Fruit fly (Drosophila melanogaster) whole organism, embryonic: ENCODE results near the gene Phyhd1.
A peak's percentile ranks its signal among the peaks of the same experiment; 100 is the strongest.

ENCODE experiments used
- Ada2b ChIP-seq: fragments of 200-800 bp; sonication (Bioruptor generic); IDR thresholded peaks from 2 replicates; pipeline ENCODE4 v1.3.6; 2022; ENCODE audit warnings: missing biosample characterization, missing genetic modification characterization
- B-H2 ChIP-seq: fragments of 200-800 bp; sonication (Bioruptor generic); optimal IDR thresholded peaks from 2 replicates; lab custom pipeline; 2018; ENCODE audit warnings: missing biosample characterization, mild to moderate bottlenecking, missing genetic modification characterization
- BtbVII ChIP-seq: fragments of 200-800 bp; sonication (Bioruptor generic); optimal IDR thresholded peaks from 3 replicates; lab custom pipeline; 2017; ENCODE audit warnings: missing biosample characterization, mild to moderate bottlenecking, missing genetic modification characterization
- Bteb2 ChIP-seq: fragments of 200-800 bp; sonication (Bioruptor generic); optimal IDR thresholded peaks from 2 replicates; lab custom pipeline; 2016; ENCODE audit warnings: missing biosample characterization, missing genetic modification characterization
- CG10462 ChIP-seq: fragments of 200-800 bp; sonication (Bioruptor generic); optimal IDR thresholded peaks from 2 replicates; lab custom pipeline; 2016; ENCODE audit warnings: missing biosample characterization, missing genetic modification characterization
- CG11456 ChIP-seq: fragments of 200-800 bp; sonication (Bioruptor generic); IDR thresholded peaks from 3 replicates; pipeline ENCODE4 v1.3.6; 2022; ENCODE audit warnings: missing biosample characterization, missing genetic modification characterization
- CG17328 ChIP-seq: fragments of 200-800 bp; sonication (Bioruptor generic); IDR thresholded peaks from 2 replicates; pipeline ENCODE4 v1.3.6; 2022; ENCODE audit warnings: missing biosample characterization, missing genetic modification characterization
- CG17359 ChIP-seq: fragments of 200-800 bp; sonication (Bioruptor generic); optimal IDR thresholded peaks from 3 replicates; lab custom pipeline; 2018; ENCODE audit warnings: missing biosample characterization, mild to moderate bottlenecking, missing genetic modification characterization, moderate library complexity
- CG18619 ChIP-seq: fragments of 200-800 bp; sonication (Bioruptor generic); optimal IDR thresholded peaks from 3 replicates; lab custom pipeline; 2017; ENCODE audit warnings: missing biosample characterization, mild to moderate bottlenecking, missing genetic modification characterization
- CG4404 ChIP-seq: fragments of 200-800 bp; sonication (Bioruptor generic); IDR thresholded peaks from 2 replicates; pipeline ENCODE4 v1.3.6; 2022; ENCODE audit warnings: missing biosample characterization, missing genetic modification characterization
- CG4854 ChIP-seq: fragments of 200-800 bp; sonication (Bioruptor generic); optimal IDR thresholded peaks from 2 replicates; lab custom pipeline; 2016; ENCODE audit warnings: missing biosample characterization, missing genetic modification characterization, inconsistent platforms
- CG6254 ChIP-seq: fragments of 200-800 bp; sonication (Bioruptor generic); optimal IDR thresholded peaks from 3 replicates; lab custom pipeline; 2017; ENCODE audit warnings: mild to moderate bottlenecking, missing biosample characterization, missing genetic modification reagents, missing genetic modification characterization
- CG7786 ChIP-seq: fragments of 200-800 bp; sonication (Bioruptor generic); optimal IDR thresholded peaks from 2 replicates; lab custom pipeline; 2016; ENCODE audit warnings: missing biosample characterization, missing genetic modification characterization
- CG9437 ChIP-seq: fragments of 200-800 bp; sonication (Bioruptor generic); optimal IDR thresholded peaks from 2 replicates; lab custom pipeline; 2018; ENCODE audit warnings: missing biosample characterization, mild to moderate bottlenecking, missing genetic modification characterization
- CG9797 ChIP-seq: fragments of 200-800 bp; sonication (Bioruptor generic); optimal IDR thresholded peaks from 3 replicates; lab custom pipeline; 2018; ENCODE audit warnings: missing biosample characterization, mild to moderate bottlenecking, missing genetic modification characterization
- CG9932 ChIP-seq: fragments of 200-800 bp; sonication (Bioruptor generic); IDR thresholded peaks from 2 replicates; pipeline ENCODE4 v1.3.6; 2022; ENCODE audit warnings: missing biosample characterization, missing genetic modification characterization
- CoRest ChIP-seq: fragments of 200-800 bp; sonication (Bioruptor generic); optimal IDR thresholded peaks from 3 replicates; lab custom pipeline; 2018; ENCODE audit warnings: missing biosample characterization, mild to moderate bottlenecking, missing genetic modification characterization, moderate library complexity
- Dek ChIP-seq: fragments of 200-800 bp; sonication (Bioruptor generic); optimal IDR thresholded peaks from 3 replicates; lab custom pipeline; 2019; ENCODE audit warnings: missing biosample characterization, mild to moderate bottlenecking, missing genetic modification characterization, moderate library complexity
- Ets97D ChIP-seq: fragments of 200-800 bp; sonication (Bioruptor generic); optimal IDR thresholded peaks from 3 replicates; lab custom pipeline; 2016; ENCODE audit warnings: missing biosample characterization, missing genetic modification characterization
- HLH54F ChIP-seq: fragments of 200-800 bp; sonication (Bioruptor generic); optimal IDR thresholded peaks from 3 replicates; lab custom pipeline; 2016; ENCODE audit warnings: missing biosample characterization, missing genetic modification characterization
- Hmr ChIP-seq: fragments of 200-800 bp; sonication (Bioruptor generic); optimal IDR thresholded peaks from 3 replicates; lab custom pipeline; 2017; ENCODE audit warnings: mild to moderate bottlenecking, missing biosample characterization, missing genetic modification reagents, missing genetic modification characterization
- Jarid2 ChIP-seq: fragments of 200-800 bp; sonication (Bioruptor generic); optimal IDR thresholded peaks from 3 replicates; lab custom pipeline; 2017; ENCODE audit warnings: mild to moderate bottlenecking, missing biosample characterization, missing genetic modification reagents, missing genetic modification characterization
- Lhr ChIP-seq: fragments of 200-800 bp; sonication (Bioruptor generic); optimal IDR thresholded peaks from 3 replicates; lab custom pipeline; 2017; ENCODE audit warnings: mild to moderate bottlenecking, missing biosample characterization, missing genetic modification reagents, missing genetic modification characterization
- MTF-1 ChIP-seq: fragments of 200-800 bp; sonication (Bioruptor generic); optimal IDR thresholded peaks from 2 replicates; lab custom pipeline; 2018; ENCODE audit warnings: missing biosample characterization, mild to moderate bottlenecking, missing genetic modification characterization, borderline replicate concordance
- Neu2 ChIP-seq: fragments of 200-800 bp; sonication (Bioruptor generic); optimal IDR thresholded peaks from 3 replicates; lab custom pipeline; 2016; ENCODE audit warnings: missing biosample characterization, missing genetic modification characterization, borderline replicate concordance
- Poxn ChIP-seq: fragments of 200-800 bp; sonication (Bioruptor generic); IDR thresholded peaks from 2 replicates; pipeline ENCODE4 v1.3.6; 2022; ENCODE audit warnings: missing biosample characterization, missing genetic modification characterization
- Ptx1 ChIP-seq: fragments of 200-800 bp; sonication (Bioruptor generic); IDR thresholded peaks from 2 replicates; pipeline ENCODE4 v1.3.6; 2022; ENCODE audit warnings: missing biosample characterization, missing genetic modification characterization
- Ravus ChIP-seq: fragments of 200-800 bp; sonication (Bioruptor generic); IDR thresholded peaks from 2 replicates; pipeline ENCODE4 v1.3.6; 2022; ENCODE audit warnings: missing biosample characterization, missing genetic modification characterization
- Sry-δ ChIP-seq: fragments of 200-800 bp; sonication (Bioruptor generic); optimal IDR thresholded peaks from 2 replicates; lab custom pipeline; 2016; ENCODE audit warnings: missing biosample characterization, missing genetic modification characterization
- br ChIP-seq: fragments of >200 bp; optimal IDR thresholded peaks from 2 replicates; lab custom pipeline; 2017
- ci ChIP-seq: fragments of 200-800 bp; sonication (Bioruptor generic); IDR thresholded peaks from 3 replicates; pipeline ENCODE4 v1.3.6; 2022; ENCODE audit warnings: missing biosample characterization, missing genetic modification characterization
- dati ChIP-seq: fragments of 200-800 bp; sonication (Bioruptor generic); IDR thresholded peaks from 2 replicates; pipeline ENCODE4 v1.3.6; 2022; ENCODE audit warnings: missing biosample characterization, missing genetic modification characterization
- fd64A ChIP-seq: fragments of 200-800 bp; sonication (Bioruptor generic); optimal IDR thresholded peaks from 3 replicates; lab custom pipeline; 2018; ENCODE audit warnings: missing biosample characterization, mild to moderate bottlenecking, missing genetic modification characterization
- gcm ChIP-seq: fragments of 200-800 bp; sonication (Bioruptor generic); optimal IDR thresholded peaks from 2 replicates; lab custom pipeline; 2019; ENCODE audit warnings: missing biosample characterization, mild to moderate bottlenecking, missing genetic modification characterization, moderate library complexity
- kni ChIP-seq: fragments of 200-800 bp; sonication (Bioruptor generic); optimal IDR thresholded peaks from 3 replicates; lab custom pipeline; 2017; ENCODE audit warnings: mild to moderate bottlenecking, missing biosample characterization, missing genetic modification reagents, missing genetic modification characterization
- lola ChIP-seq, 3 experiments: fragments of >200 bp in 2 of 3; fragments of 200-800 bp in 1 of 3; sonication (Bioruptor generic) in 1 of 3; optimal IDR thresholded peaks; 2 replicates each; lab custom pipeline; 2017 to 2019; ENCODE audit warnings: missing biosample characterization in 3 of 3, missing genetic modification characterization in 3 of 3, mild to moderate bottlenecking in 1 of 3, moderate library complexity in 1 of 3
- mirr ChIP-seq: fragments of 200-800 bp; sonication (Bioruptor generic); optimal IDR thresholded peaks from 3 replicates; lab custom pipeline; 2018; ENCODE audit warnings: missing biosample characterization, mild to moderate bottlenecking, missing genetic modification characterization
- nom ChIP-seq: fragments of 200-800 bp; sonication (Bioruptor generic); optimal IDR thresholded peaks from 2 replicates; lab custom pipeline; 2017; ENCODE audit warnings: missing biosample characterization, missing genetic modification characterization, mild to moderate bottlenecking, moderate library complexity, missing genetic modification reagents
- pan ChIP-seq, 4 experiments: fragments of >200 bp in 3 of 4; fragments of 200-800 bp in 1 of 4; sonication (Bioruptor generic) in 1 of 4; optimal IDR thresholded peaks in 3 of 4; IDR thresholded peaks in 1 of 4; 2 replicates each; pipeline versions ENCODE4 v1.3.6 to Lab custom; 2017 to 2022; ENCODE audit warnings: missing biosample characterization in 2 of 4, missing genetic modification characterization in 2 of 4, mixed read lengths in 1 of 4
- pfk ChIP-seq: fragments of 200-800 bp; sonication (Bioruptor generic); optimal IDR thresholded peaks from 2 replicates; lab custom pipeline; 2018; ENCODE audit warnings: missing biosample characterization, mild to moderate bottlenecking, missing genetic modification characterization, moderate library complexity
- pum ChIP-seq: fragments of 200-800 bp; sonication (Bioruptor generic); optimal IDR thresholded peaks from 2 replicates; lab custom pipeline; 2016; ENCODE audit warnings: missing biosample characterization, missing genetic modification characterization
- rib ChIP-seq: fragments of 200-800 bp; sonication (Bioruptor generic); IDR thresholded peaks from 2 replicates; pipeline ENCODE4 v1.3.6; 2022; ENCODE audit warnings: missing biosample characterization, missing genetic modification characterization
- salm ChIP-seq: fragments of 200-800 bp; sonication (Bioruptor generic); optimal IDR thresholded peaks from 2 replicates; lab custom pipeline; 2018; ENCODE audit warnings: missing biosample characterization, mild to moderate bottlenecking, missing genetic modification characterization
- sisA ChIP-seq: fragments of 200-800 bp; sonication (Bioruptor generic); IDR thresholded peaks from 2 replicates; pipeline ENCODE4 v1.3.6; 2022; ENCODE audit warnings: missing biosample characterization, missing genetic modification characterization
- ttk ChIP-seq: fragments of 200-800 bp; sonication (Bioruptor generic); IDR thresholded peaks from 2 replicates; pipeline ENCODE4 v2.1.2; 2022; ENCODE audit warnings: missing biosample characterization, missing genetic modification characterization
- twi ChIP-seq: fragments of 200-800 bp; optimal IDR thresholded peaks from 2 replicates; lab custom pipeline; 2019; ENCODE audit warnings: missing biosample characterization, mild to moderate bottlenecking, missing genetic modification characterization, moderate library complexity
- unpg ChIP-seq: fragments of 200-800 bp; sonication (Bioruptor generic); optimal IDR thresholded peaks from 3 replicates; lab custom pipeline; 2018; ENCODE audit warnings: missing biosample characterization, mild to moderate bottlenecking, missing genetic modification characterization, moderate library complexity
- vfl ChIP-seq: fragments of 200-800 bp; sonication (Bioruptor generic); optimal IDR thresholded peaks from 2 replicates; lab custom pipeline; 2016; ENCODE audit warnings: missing biosample characterization, missing genetic modification characterization
- wor ChIP-seq: fragments of 200-800 bp; sonication (Bioruptor generic); IDR thresholded peaks from 2 replicates; pipeline ENCODE4 v1.3.6; 2022; ENCODE audit warnings: missing biosample characterization, missing genetic modification characterization
- zf30C ChIP-seq: fragments of 200-800 bp; sonication (Bioruptor generic); optimal IDR thresholded peaks from 3 replicates; lab custom pipeline; 2018; ENCODE audit warnings: missing biosample characterization, mild to moderate bottlenecking, missing genetic modification characterization
- zfh1 ChIP-seq: fragments of 200-800 bp; sonication (Bioruptor generic); IDR thresholded peaks from 3 replicates; pipeline ENCODE4 v1.3.6; 2022; ENCODE audit warnings: missing biosample characterization, missing genetic modification characterization

The Phyhd1 gene

dm6 chr3R:10684284-10684683 lies 3.6 kb upstream of the Phyhd1 start (continued):
- TF ChIP-seq B-H2 (GFP tag; lab: Kevin White, UChicago) (no peak), Ada2b (GFP tag; lab: Robert Waterston, UW) (no peak), pan (optimal IDR thresholded peaks at IDR 0.05; lab: Kevin White, UChicago) (no peak), pan (GFP tag; optimal IDR thresholded peaks at IDR 0.05 in 1 of 2, IDR thresholded peaks at IDR 0.05 in 1 of 2) (peak in 1 of 2 experiments; percentile 76), twi (no peak), unpg (GFP tag; lab: Kevin White, UChicago) (peak; percentile 71), Neu2 (no peak), CoRest (peak; percentile 59), Dek (tag; lab: Kevin White, UChicago) (peak; percentile 49), Hmr (GFP tag; lab: Kevin White, UChicago) (peak; percentile 45), BtbVII (GFP tag; lab: Kevin White, UChicago) (no peak), ci (GFP tag; lab: Robert Waterston, UW) (peak; percentile 88), HLH54F (peak; percentile 32), CG6254 (GFP tag; lab: Kevin White, UChicago) (peak; percentile 56), CG7786 (peak; percentile 31), CG9932 (GFP tag; lab: Robert Waterston, UW) (peak; percentile 40; the same call in 1 of the 2 replicates), CG10462 (peak; percentile 27), Ets97D (no peak), salm (tag; lab: Kevin White, UChicago) (peak; percentile 51), Bteb2 (GFP tag; lab: Kevin White, UChicago) (peak; percentile 9), CG17359 (tag; lab: Kevin White, UChicago) (peak; percentile 88), Jarid2 (peak; percentile 13), rib (no peak), sisA (GFP tag; lab: Robert Waterston, UW) (peak; percentile 78), dati (no peak), CG4854 (GFP tag; lab: Kevin White, UChicago) (no peak), br (lab: Kevin White, UChicago) (no peak), nom (no peak), Lhr (GFP tag; lab: Kevin White, UChicago) (no peak), zfh1 (GFP tag; lab: Robert Waterston, UW) (peak; percentile 74), CG11456 (no peak), pum (peak; percentile 68), lola (GFP tag; optimal IDR thresholded peaks at IDR 0.05; lab: Kevin White, UChicago) (no peak), MTF-1 (GFP tag; lab: Kevin White, UChicago) (peak; percentile 10), ttk (GFP tag; lab: Robert Waterston, UW) (peak; percentile 68), CG18619 (GFP tag; lab: Kevin White, UChicago) (peak; percentile 32), kni (GFP tag; lab: Kevin White, UChicago) (no peak), zf30C (GFP tag; lab: Kevin White, UChicago) (no peak), Ravus (GFP tag; lab: Robert Waterston, UW) (peak; percentile 39; the same call in 1 of the 2 replicates), CG4404 (GFP tag; lab: Robert Waterston, UW) (no peak), CG9437 (peak; percentile 30), Sry-δ (GFP tag; lab: Kevin White, UChicago) (peak; percentile 21), vfl (GFP tag; lab: Kevin White, UChicago) (no peak), wor (GFP tag; lab: Robert Waterston, UW) (peak; percentile 75), Poxn (no peak), CG9797 (GFP tag; lab: Kevin White, UChicago) (no peak), pfk (GFP tag; lab: Kevin White, UChicago) (no peak), fd64A (GFP tag; lab: Kevin White, UChicago) (no peak), CG17328 (GFP tag; lab: Robert Waterston, UW) (peak; percentile 60), mirr (GFP tag; lab: Kevin White, UChicago) (no peak), Ptx1 (peak; percentile 83), gcm (peak; percentile 32)
